Worm (Caenorhabditis elegans): ENCODE data around the gene C44H9.6.

Gene C44H9.6

ce11 chrV:12797992-12798391, 47.2 kb downstream of the C44H9.6 start, which contains the start of gene ugt-6:
Gene ugt-6 (minus strand): TSS chrV:12798224.
- no peak for TF ChIP-seq unc-62 (GFP tag; optimal IDR thresholded peaks at IDR 0.05)

ce11 chrV:12796908-12797490, 48.1 kb downstream of the C44H9.6 start:
- no peak for TF ChIP-seq unc-62 (GFP tag; optimal IDR thresholded peaks at IDR 0.05)

- no peak for TF ChIP-seq unc-62 (GFP tag; optimal IDR thresholded peaks at IDR 0.05)
Measured at ce11 chrV:12795927-12796326, 49.2 kb downstream of the C44H9.6 start.

ce11 chrV:12795196-12795595, 50.0 kb downstream of the C44H9.6 start, which contains the start of gene ugt-4:
Gene ugt-4 (minus strand): TSS chrV:12795336.
- no peak for TF ChIP-seq unc-62 (GFP tag; optimal IDR thresholded peaks at IDR 0.05)

ce11 chrV:12792752-12793151, 52.4 kb downstream of the C44H9.6 start, which contains the start of gene ugt-5:
Gene ugt-5 (minus strand): TSS chrV:12792965.
- no peak for TF ChIP-seq unc-62 (GFP tag; optimal IDR thresholded peaks at IDR 0.05)

All from whole organism, dauer.